Worm (Caenorhabditis elegans): ENCODE results near the gene lact-8.

lact-8 gene

ce11 chrV:11074448-11074847, 19.0 kb downstream of the lact-8 start, which contains the start of gene act-3:
TSS of gene act-3 (minus strand) at chrV:11074498.
- no peak for TF ChIP-seq fkh-10 (GFP tag; optimal IDR thresholded peaks at IDR 0.05)
- peak; percentile 40 for TF ChIP-seq nfya-1 (tag; optimal IDR thresholded peaks at IDR 0.05; ENCODE audit: insufficient read depth)
- TF ChIP-seq skn-1 (tag; optimal IDR thresholded peaks at IDR 0.05), result no peak
- peak; percentile 1 for TF ChIP-seq pha-4 (tag; optimal IDR thresholded peaks at IDR 0.05)
- TF ChIP-seq nhr-25 (tag; optimal IDR thresholded peaks at IDR 0.05), result no peak
- peak; percentile 27 for TF ChIP-seq lin-39 (tag; optimal IDR thresholded peaks at IDR 0.05)

DNA sequence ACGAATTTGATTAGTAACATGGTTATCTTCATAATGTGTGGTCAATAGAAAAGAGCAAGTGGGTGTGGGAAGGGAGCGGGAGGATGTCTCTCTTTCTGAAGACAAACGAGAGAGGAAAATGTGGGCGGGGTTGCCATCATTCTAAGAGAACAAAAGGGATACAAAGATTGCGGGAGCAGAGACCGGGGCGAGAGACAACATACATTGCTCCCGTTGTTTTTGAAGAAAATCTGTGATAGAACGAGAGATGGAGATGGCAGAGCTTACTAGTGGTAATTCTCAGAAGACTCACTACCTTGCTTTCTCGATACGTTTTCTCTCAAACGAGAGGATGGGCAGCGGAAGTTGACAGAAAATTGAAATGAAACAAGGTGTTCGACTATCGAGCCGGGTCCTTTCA, 20.1 kb downstream of the lact-8 start:
- TF ChIP-seq sea-2 (GFP tag; optimal IDR thresholded peaks at IDR 0.05), result no peak

DNA sequence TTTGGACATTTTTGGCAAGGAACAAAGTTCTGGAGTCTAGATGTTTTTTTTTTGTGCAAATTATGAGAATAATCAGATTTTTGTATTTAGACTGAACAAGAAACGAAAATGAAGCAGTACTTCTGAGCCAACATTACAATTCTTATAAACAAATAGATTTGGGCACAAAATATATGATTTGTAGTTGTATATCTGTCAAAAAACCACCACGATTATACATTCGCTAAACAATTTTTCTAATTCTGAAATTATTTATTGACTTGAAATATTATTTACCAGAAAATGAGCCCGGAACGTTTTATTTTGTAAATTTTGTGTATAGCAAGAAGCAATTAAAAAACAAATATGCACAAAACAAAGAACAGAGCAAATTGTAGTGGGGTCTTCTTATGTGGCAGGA, 22.0 kb downstream of the lact-8 start:
- peak; percentile 20 for TF ChIP-seq ama-1 (optimal IDR thresholded peaks at IDR 0.05)
- no peak for TF ChIP-seq fos-1 (tag; optimal IDR thresholded peaks at IDR 0.05)
- TF ChIP-seq elt-1 (tag; optimal IDR thresholded peaks at IDR 0.05), result no peak

DNA sequence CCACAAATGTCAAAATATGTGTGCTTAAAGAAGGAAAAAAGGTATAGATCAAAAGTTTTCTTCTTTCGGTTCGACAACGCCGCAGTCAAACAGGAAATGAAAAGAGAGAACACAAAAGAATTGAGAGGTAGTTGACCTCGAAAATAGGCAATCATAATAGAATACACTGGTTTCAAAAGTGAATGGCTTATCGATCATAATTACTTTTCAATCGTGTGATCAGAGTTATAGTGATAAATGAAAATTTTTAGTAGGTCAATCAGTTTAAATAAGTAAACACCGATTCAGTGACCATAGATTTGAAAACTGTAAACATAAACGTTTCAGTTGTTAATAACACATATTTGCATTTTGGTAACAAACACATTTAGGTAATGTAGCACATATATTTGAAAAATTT, 23.0 kb downstream of the lact-8 start:
- TF ChIP-seq elt-3 (tag; optimal IDR thresholded peaks at IDR 0.05) (no peak), unc-62 (GFP tag; optimal IDR thresholded peaks at IDR 0.05) (no peak), ama-1 (optimal IDR thresholded peaks at IDR 0.05) (no peak), egl-5 (tag; optimal IDR thresholded peaks at IDR 0.05) (no peak), lsy-12 (tag; optimal IDR thresholded peaks at IDR 0.05) (no peak), egl-27 (tag; optimal IDR thresholded peaks at IDR 0.05) (no peak), nhr-25 (tag; optimal IDR thresholded peaks at IDR 0.05) (peak; percentile 36), ceh-28 (tag; optimal IDR thresholded peaks at IDR 0.05) (peak; percentile 66), jun-1 (tag; optimal IDR thresholded peaks at IDR 0.05) (peak; percentile 2), ztf-11 (tag; optimal IDR thresholded peaks at IDR 0.05) (no peak), aly-2 (tag; optimal IDR thresholded peaks at IDR 0.05) (no peak), fkh-10 (GFP tag; optimal IDR thresholded peaks at IDR 0.05) (no peak), lin-39 (tag; optimal IDR thresholded peaks at IDR 0.05) (no peak), ceh-16 (tag; optimal IDR thresholded peaks at IDR 0.05) (no peak), nhr-43 (tag; optimal IDR thresholded peaks at IDR 0.05; ENCODE audit: poor library complexity, severe bottlenecking) (peak; percentile 34), pqm-1 (tag; optimal IDR thresholded peaks at IDR 0.05) (peak; percentile 47), sea-2 (GFP tag; optimal IDR thresholded peaks at IDR 0.05) (no peak), pha-4 (tag; optimal IDR thresholded peaks at IDR 0.05) (peak; percentile 62), elt-2 (tag; optimal IDR thresholded peaks at IDR 0.05) (peak; percentile 54), ceh-82 (tag; optimal IDR thresholded peaks at IDR 0.05) (no peak), unc-39 (tag; optimal IDR thresholded peaks at IDR 0.05) (no peak), nhr-11 (tag; optimal IDR thresholded peaks at IDR 0.05) (no peak)

ce11 chrV:11069277-11069676, 24.1 kb downstream of the lact-8 start, which contains the start of gene T04C12.8:
TSS of gene T04C12.8 (minus strand) at chrV:11069358.
- TF ChIP-seq elt-2 (tag; optimal IDR thresholded peaks at IDR 0.05) (peak; percentile 98), nhr-43 (tag; optimal IDR thresholded peaks at IDR 0.05; ENCODE audit: poor library complexity, severe bottlenecking) (no peak), pha-4 (tag; optimal IDR thresholded peaks at IDR 0.05) (peak; percentile 83), unc-62 (GFP tag; optimal IDR thresholded peaks at IDR 0.05) (no peak), pqm-1 (tag; optimal IDR thresholded peaks at IDR 0.05) (peak; percentile 99), jun-1 (tag; optimal IDR thresholded peaks at IDR 0.05) (peak; percentile 86), ceh-16 (tag; optimal IDR thresholded peaks at IDR 0.05) (no peak), sea-2 (GFP tag; optimal IDR thresholded peaks at IDR 0.05) (no peak)

DNA sequence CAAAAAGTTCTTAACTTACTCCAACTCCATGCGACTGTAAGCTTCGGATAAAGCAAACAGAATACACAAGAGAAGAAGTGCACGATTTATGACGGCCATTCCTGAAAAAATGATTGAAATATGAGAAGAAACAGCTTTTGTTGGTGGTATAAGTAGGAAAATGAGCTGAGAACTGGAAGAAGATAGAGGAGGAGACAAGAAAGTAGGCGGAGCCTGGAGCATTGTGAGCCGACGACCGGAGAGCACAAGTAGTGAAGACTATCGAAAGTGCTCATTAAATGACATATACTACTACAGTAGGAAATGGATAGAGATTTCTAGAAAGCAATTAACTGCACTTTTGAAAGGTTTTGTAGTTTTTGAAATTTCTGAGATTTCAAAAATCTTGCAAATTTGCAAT, 27.9 kb downstream of the lact-8 start, which contains the start of gene nlp-80:
Gene nlp-80, minus strand, starts transcription at position 101 of the 400 bp plus-strand sequence.
- TF ChIP-seq daf-12 (tag; optimal IDR thresholded peaks at IDR 0.05) (no peak), nhr-23 (tag; optimal IDR thresholded peaks at IDR 0.05) (no peak), zag-1 (tag; optimal IDR thresholded peaks at IDR 0.05) (no peak), hmg-11 (tag; optimal IDR thresholded peaks at IDR 0.05) (no peak), ceh-9 (tag; optimal IDR thresholded peaks at IDR 0.05) (no peak), jun-1 (tag; optimal IDR thresholded peaks at IDR 0.05) (no peak), lin-15B (tag; optimal IDR thresholded peaks at IDR 0.05) (no peak), nhr-25 (tag; optimal IDR thresholded peaks at IDR 0.05) (no peak), ama-1 (optimal IDR thresholded peaks at IDR 0.05) (no peak), nhr-43 (tag; optimal IDR thresholded peaks at IDR 0.05; ENCODE audit: poor library complexity, severe bottlenecking) (no peak), ceh-28 (tag; optimal IDR thresholded peaks at IDR 0.05) (no peak), pqm-1 (tag; optimal IDR thresholded peaks at IDR 0.05) (no peak), R02D3.7 (tag; optimal IDR thresholded peaks at IDR 0.05) (no peak), nhr-76 (tag; optimal IDR thresholded peaks at IDR 0.05) (no peak), pha-4 (tag; optimal IDR thresholded peaks at IDR 0.05) (no peak), fos-1 (tag; optimal IDR thresholded peaks at IDR 0.05) (no peak), ceh-82 (tag; optimal IDR thresholded peaks at IDR 0.05) (no peak), ceh-16 (tag; optimal IDR thresholded peaks at IDR 0.05) (no peak)

All from whole organism, L3 larva.